Fruit fly (Drosophila melanogaster) whole organism, embryonic: ENCODE measurements around the gene CG14207.

Experiments
- Bteb2 ChIP-seq: fragments of 200-800 bp; sonication (Bioruptor generic); optimal IDR thresholded peaks from 2 replicates; lab custom pipeline; 2016; ENCODE audit warnings: missing biosample characterization, missing genetic modification characterization
- CG10209 ChIP-seq: fragments of 200-800 bp; sonication (Bioruptor generic); optimal IDR thresholded peaks from 3 replicates; lab custom pipeline; 2017; ENCODE audit warnings: missing biosample characterization, mild to moderate bottlenecking, missing genetic modification characterization, missing genetic modification reagents
- CG10321 ChIP-seq: fragments of 200-800 bp; sonication (Bioruptor generic); IDR thresholded peaks from 2 replicates; pipeline ENCODE4 v1.3.6; 2022; ENCODE audit warnings: missing biosample characterization, missing genetic modification characterization
- CG12155 ChIP-seq: fragments of 200-800 bp; sonication (Bioruptor generic); optimal IDR thresholded peaks from 3 replicates; lab custom pipeline; 2016; ENCODE audit warnings: missing biosample characterization, missing genetic modification characterization
- CG12659 ChIP-seq: fragments of 200-800 bp; sonication (Bioruptor generic); optimal IDR thresholded peaks from 3 replicates; lab custom pipeline; 2017; ENCODE audit warnings: mild to moderate bottlenecking, missing biosample characterization, missing genetic modification reagents, missing genetic modification characterization
- CG12744 ChIP-seq: fragments of 200-800 bp; sonication (Bioruptor generic); optimal IDR thresholded peaks from 2 replicates; lab custom pipeline; 2016; ENCODE audit warnings: missing biosample characterization, missing genetic modification characterization
- CG13296 ChIP-seq: fragments of 200-800 bp; sonication (Bioruptor generic); optimal IDR thresholded peaks from 3 replicates; lab custom pipeline; 2018; ENCODE audit warnings: missing biosample characterization, mild to moderate bottlenecking, missing genetic modification characterization
- CG15696 ChIP-seq: fragments of 200-800 bp; sonication (Bioruptor generic); optimal IDR thresholded peaks from 2 replicates; lab custom pipeline; 2019; ENCODE audit warnings: missing biosample characterization, mild to moderate bottlenecking, missing genetic modification characterization, moderate library complexity
- CG17829 ChIP-seq: fragments of 200-800 bp; optimal IDR thresholded peaks from 2 replicates; lab custom pipeline; 2019; ENCODE audit warnings: missing biosample characterization, mild to moderate bottlenecking, missing genetic modification characterization, moderate library complexity
- CG2129 ChIP-seq: fragments of 200-800 bp; sonication (Bioruptor generic); IDR thresholded peaks from 2 replicates; pipeline ENCODE4 v1.3.6; 2022; ENCODE audit warnings: missing biosample characterization, missing genetic modification characterization; ENCODE audit not compliant: partially characterized antibody
- CG33557 ChIP-seq: fragments of 200-800 bp; sonication (Bioruptor generic); optimal IDR thresholded peaks from 2 replicates; lab custom pipeline; 2019; ENCODE audit warnings: missing biosample characterization, mild to moderate bottlenecking, missing genetic modification characterization, moderate library complexity
- CG34422 ChIP-seq: fragments of 200-800 bp; sonication (Bioruptor generic); IDR thresholded peaks from 3 replicates; pipeline ENCODE4 v1.3.6; 2022; ENCODE audit warnings: missing biosample characterization, missing genetic modification characterization
- CG3838 ChIP-seq: fragments of 200-800 bp; sonication (Bioruptor generic); optimal IDR thresholded peaks from 3 replicates; lab custom pipeline; 2016; ENCODE audit warnings: missing biosample characterization, missing genetic modification characterization
- CG42726 ChIP-seq: fragments of 200-800 bp; sonication (Bioruptor generic); IDR thresholded peaks from 2 replicates; pipeline ENCODE4 v1.3.6; 2022; ENCODE audit warnings: missing biosample characterization, missing genetic modification characterization; ENCODE audit not compliant: partially characterized antibody
- CG4730 ChIP-seq: fragments of 200-800 bp; sonication (Bioruptor generic); IDR thresholded peaks from 2 replicates; pipeline ENCODE4 v1.3.6; 2022; ENCODE audit warnings: missing biosample characterization, missing genetic modification characterization
- CG8388 ChIP-seq: fragments of 200-800 bp; sonication (Bioruptor generic); optimal IDR thresholded peaks from 2 replicates; lab custom pipeline; 2019; ENCODE audit warnings: missing biosample characterization, mild to moderate bottlenecking, missing genetic modification characterization, moderate library complexity
- CG8924 ChIP-seq: fragments of 200-800 bp; optimal IDR thresholded peaks from 3 replicates; lab custom pipeline; 2019; ENCODE audit warnings: missing biosample characterization, mild to moderate bottlenecking, missing genetic modification characterization, moderate library complexity
- CG9727 ChIP-seq: fragments of 200-800 bp; sonication (Bioruptor generic); optimal IDR thresholded peaks from 3 replicates; lab custom pipeline; 2017; ENCODE audit warnings: missing biosample characterization, mild to moderate bottlenecking, missing genetic modification characterization
- Camta ChIP-seq: fragments of 200-800 bp; sonication (Bioruptor generic); optimal IDR thresholded peaks from 2 replicates; lab custom pipeline; 2016; ENCODE audit warnings: missing biosample characterization, missing genetic modification characterization
- Doc3 ChIP-seq: fragments of 200-800 bp; sonication (Bioruptor generic); IDR thresholded peaks from 3 replicates; pipeline ENCODE4 v1.3.6; 2022; ENCODE audit warnings: missing biosample characterization, missing genetic modification characterization; ENCODE audit not compliant: partially characterized antibody
- ERR ChIP-seq: fragments of 200-800 bp; sonication (Bioruptor generic); optimal IDR thresholded peaks from 2 replicates; lab custom pipeline; 2016; ENCODE audit warnings: missing biosample characterization, missing genetic modification characterization
- Elba2 ChIP-seq: fragments of 200-800 bp; sonication (Bioruptor generic); optimal IDR thresholded peaks from 3 replicates; lab custom pipeline; 2016; ENCODE audit warnings: missing biosample characterization, missing genetic modification characterization
- Fer3 ChIP-seq: fragments of 200-800 bp; sonication (Bioruptor generic); optimal IDR thresholded peaks from 2 replicates; lab custom pipeline; 2018; ENCODE audit warnings: missing biosample characterization, mild to moderate bottlenecking, missing genetic modification characterization, moderate library complexity
- H15 ChIP-seq: fragments of 200-800 bp; sonication (Bioruptor generic); IDR thresholded peaks from 3 replicates; pipeline ENCODE4 v1.3.6; 2022; ENCODE audit warnings: missing biosample characterization, missing genetic modification characterization
- HLHmδ ChIP-seq: fragments of 200-800 bp; sonication (Bioruptor generic); optimal IDR thresholded peaks from 2 replicates; lab custom pipeline; 2018; ENCODE audit warnings: missing biosample characterization, mild to moderate bottlenecking, missing genetic modification characterization, moderate library complexity
- Hmr ChIP-seq: fragments of 200-800 bp; sonication (Bioruptor generic); optimal IDR thresholded peaks from 3 replicates; lab custom pipeline; 2017; ENCODE audit warnings: mild to moderate bottlenecking, missing biosample characterization, missing genetic modification reagents, missing genetic modification characterization
- Lhr ChIP-seq: fragments of 200-800 bp; sonication (Bioruptor generic); optimal IDR thresholded peaks from 3 replicates; lab custom pipeline; 2017; ENCODE audit warnings: mild to moderate bottlenecking, missing biosample characterization, missing genetic modification reagents, missing genetic modification characterization
- Mes4 ChIP-seq: fragments of 200-800 bp; sonication (Bioruptor generic); optimal IDR thresholded peaks from 2 replicates; lab custom pipeline; 2016; ENCODE audit warnings: missing biosample characterization, missing genetic modification characterization
- NC2α ChIP-seq: fragments of 200-800 bp; sonication (Bioruptor generic); optimal IDR thresholded peaks from 2 replicates; lab custom pipeline; 2016; ENCODE audit warnings: missing biosample characterization, missing genetic modification characterization
- NC2β ChIP-seq: fragments of 200-800 bp; sonication (Bioruptor generic); optimal IDR thresholded peaks from 2 replicates; lab custom pipeline; 2016; ENCODE audit warnings: missing biosample characterization, missing genetic modification characterization
- Poxn ChIP-seq: fragments of 200-800 bp; sonication (Bioruptor generic); IDR thresholded peaks from 2 replicates; pipeline ENCODE4 v1.3.6; 2022; ENCODE audit warnings: missing biosample characterization, missing genetic modification characterization
- Ptx1 ChIP-seq: fragments of 200-800 bp; sonication (Bioruptor generic); IDR thresholded peaks from 2 replicates; pipeline ENCODE4 v1.3.6; 2022; ENCODE audit warnings: missing biosample characterization, missing genetic modification characterization
- Rfx ChIP-seq: fragments of 200-800 bp; sonication (Bioruptor generic); IDR thresholded peaks from 2 replicates; pipeline ENCODE4 v1.3.6; 2022; ENCODE audit warnings: missing biosample characterization, missing genetic modification characterization
- Side ChIP-seq: fragments of 200-800 bp; sonication (Bioruptor generic); optimal IDR thresholded peaks from 2 replicates; lab custom pipeline; 2016; ENCODE audit warnings: missing biosample characterization, missing genetic modification characterization
- al ChIP-seq: fragments of 200-800 bp; sonication (Bioruptor generic); IDR thresholded peaks from 2 replicates; pipeline ENCODE4 v1.3.6; 2022; ENCODE audit warnings: missing biosample characterization, missing genetic modification characterization
- az2 ChIP-seq: fragments of 200-800 bp; sonication (Bioruptor generic); optimal IDR thresholded peaks from 3 replicates; lab custom pipeline; 2016; ENCODE audit warnings: missing biosample characterization, missing genetic modification characterization
- bab2 ChIP-seq: fragments of 200-800 bp; sonication (Bioruptor generic); optimal IDR thresholded peaks from 2 replicates; lab custom pipeline; 2016; ENCODE audit warnings: missing biosample characterization, missing genetic modification characterization
- cg ChIP-seq: fragments of 200-800 bp; sonication (Bioruptor generic); optimal IDR thresholded peaks from 3 replicates; lab custom pipeline; 2019; ENCODE audit warnings: missing biosample characterization, mild to moderate bottlenecking, missing genetic modification characterization, moderate library complexity
- danr ChIP-seq: fragments of 200-800 bp; sonication (Bioruptor generic); IDR thresholded peaks from 2 replicates; pipeline ENCODE4 v1.3.6; 2022; ENCODE audit warnings: missing biosample characterization, missing genetic modification characterization
- fd64A ChIP-seq: fragments of 200-800 bp; sonication (Bioruptor generic); optimal IDR thresholded peaks from 3 replicates; lab custom pipeline; 2018; ENCODE audit warnings: missing biosample characterization, mild to moderate bottlenecking, missing genetic modification characterization
- fru ChIP-seq: fragments of >200 bp; optimal IDR thresholded peaks from 2 replicates; lab custom pipeline; 2017
- grn ChIP-seq: fragments of 200-800 bp; sonication (Bioruptor generic); optimal IDR thresholded peaks from 3 replicates; lab custom pipeline; 2017; ENCODE audit warnings: missing biosample characterization, missing genetic modification characterization
- h ChIP-seq: fragments of >200 bp; optimal IDR thresholded peaks from 2 replicates; lab custom pipeline; 2017
- ham ChIP-seq: fragments of 200-800 bp; sonication (Bioruptor generic); IDR thresholded peaks from 2 replicates; pipeline ENCODE4 v1.3.6; 2022; ENCODE audit warnings: missing biosample characterization, missing genetic modification characterization
- knrl ChIP-seq: fragments of 200-800 bp; sonication (Bioruptor generic); IDR thresholded peaks from 3 replicates; pipeline ENCODE4 v1.3.6; 2022; ENCODE audit warnings: missing biosample characterization, missing genetic modification characterization; ENCODE audit not compliant: partially characterized antibody
- lbe ChIP-seq: fragments of 200-800 bp; sonication (Bioruptor generic); optimal IDR thresholded peaks from 2 replicates; lab custom pipeline; 2016; ENCODE audit warnings: missing biosample characterization, mild to moderate bottlenecking, missing genetic modification characterization
- peb ChIP-seq: fragments of 200-800 bp; sonication (Bioruptor generic); IDR thresholded peaks from 2 replicates; pipeline ENCODE4 v1.3.6; 2022; ENCODE audit warnings: missing biosample characterization, missing genetic modification characterization
- psq ChIP-seq: fragments of 200-800 bp; sonication (Bioruptor generic); optimal IDR thresholded peaks from 2 replicates; lab custom pipeline; 2017; ENCODE audit warnings: missing biosample characterization, missing genetic modification characterization
- sqz ChIP-seq: fragments of 200-800 bp; sonication (Bioruptor generic); optimal IDR thresholded peaks from 3 replicates; lab custom pipeline; 2018; ENCODE audit warnings: missing biosample characterization, mild to moderate bottlenecking, missing genetic modification characterization
- vfl ChIP-seq: fragments of 200-800 bp; sonication (Bioruptor generic); optimal IDR thresholded peaks from 2 replicates; lab custom pipeline; 2016; ENCODE audit warnings: missing biosample characterization, missing genetic modification characterization
- vnd ChIP-seq: fragments of 200-800 bp; sonication (Bioruptor generic); IDR thresholded peaks from 3 replicates; pipeline ENCODE4 v1.3.6; 2022; ENCODE audit warnings: missing biosample characterization, missing genetic modification characterization; ENCODE audit not compliant: partially characterized antibody

CG14207 gene

DNA sequence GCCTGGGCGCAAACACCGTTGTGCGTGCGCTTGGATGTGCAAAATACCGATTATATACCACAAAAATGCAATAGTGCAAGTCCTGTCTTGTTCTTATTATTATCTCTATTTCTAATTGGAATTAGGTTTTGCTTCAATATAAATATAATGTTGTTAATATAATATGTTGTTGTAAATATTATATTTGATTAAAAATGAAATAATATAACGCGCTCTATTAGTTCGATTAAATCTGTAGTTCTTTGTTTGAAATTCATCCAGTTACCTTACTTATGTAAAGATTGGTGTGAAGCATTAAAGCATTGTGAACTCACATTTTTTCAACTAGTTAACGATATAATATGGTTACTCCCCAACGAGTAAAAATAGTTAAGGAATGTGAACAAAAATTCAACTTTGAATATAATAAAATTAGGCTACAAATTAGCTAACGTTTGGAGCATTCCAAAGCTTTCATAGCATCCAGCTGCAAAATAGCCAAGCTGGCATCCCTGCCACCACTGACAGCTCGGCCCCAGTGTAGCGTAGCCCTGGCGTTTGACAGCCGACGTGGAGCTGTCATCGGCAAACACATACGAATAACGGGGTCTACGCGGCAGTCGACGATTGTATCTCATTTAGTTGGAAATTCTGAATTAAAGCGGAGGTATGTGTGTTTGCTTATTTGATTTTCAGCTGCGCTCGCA is 38.0 kb downstream of the CG14207 start, which contains the start of the genes CG12237 and Sec61gamma (continued):
- no peak for TF ChIP-seq danr (GFP tag; lab: Robert Waterston, UW)
- peak; percentile 72 for TF ChIP-seq Rfx (GFP tag; lab: Robert Waterston, UW)
- no peak for TF ChIP-seq Ptx1
- TF ChIP-seq NC2β (GFP tag; lab: Kevin White, UChicago): peak; percentile 53
- no peak for TF ChIP-seq Camta (GFP tag; lab: Kevin White, UChicago)
- no peak for TF ChIP-seq knrl (GFP tag; lab: Robert Waterston, UW)
- no peak for TF ChIP-seq sqz (GFP tag; lab: Kevin White, UChicago)
- no peak for TF ChIP-seq fd64A (GFP tag; lab: Kevin White, UChicago)
- TF ChIP-seq lbe (GFP tag; lab: Kevin White, UChicago): no peak
- no peak for TF ChIP-seq CG3838 (GFP tag; lab: Kevin White, UChicago)
- TF ChIP-seq CG12155 (GFP tag; lab: Kevin White, UChicago): no peak
- no peak for TF ChIP-seq CG12744 (GFP tag; lab: Kevin White, UChicago)
- TF ChIP-seq NC2α: no peak
- TF ChIP-seq Bteb2 (GFP tag; lab: Kevin White, UChicago): peak; percentile 13
- TF ChIP-seq psq: no peak
- no peak for TF ChIP-seq Hmr (GFP tag; lab: Kevin White, UChicago)
- no peak for TF ChIP-seq peb (GFP tag; lab: Robert Waterston, UW)
- no peak for TF ChIP-seq ham (GFP tag; lab: Robert Waterston, UW)
- TF ChIP-seq ERR (GFP tag; lab: Kevin White, UChicago): peak; percentile 25
- TF ChIP-seq CG8388: no peak
- TF ChIP-seq fru (lab: Kevin White, UChicago): no peak
- no peak for TF ChIP-seq az2 (GFP tag; lab: Kevin White, UChicago)
- TF ChIP-seq Mes4: peak; percentile 26
- no peak for TF ChIP-seq CG33557
- peak; percentile 25 for TF ChIP-seq CG9727
- TF ChIP-seq HLHmδ (GFP tag; lab: Kevin White, UChicago): peak; percentile 85
- no peak for TF ChIP-seq al (GFP tag; lab: Robert Waterston, UW)
- TF ChIP-seq vnd: no peak
- peak; percentile 77 for TF ChIP-seq CG12659 (GFP tag; lab: Kevin White, UChicago)
- TF ChIP-seq vfl (GFP tag; lab: Kevin White, UChicago): no peak
- no peak for TF ChIP-seq CG8924 (tag; lab: Kevin White, UChicago)
- no peak for TF ChIP-seq CG10209
- TF ChIP-seq CG13296 (GFP tag; lab: Kevin White, UChicago): peak; percentile 35
- no peak for TF ChIP-seq grn (GFP tag; lab: Kevin White, UChicago)
- TF ChIP-seq CG42726 (GFP tag; lab: Robert Waterston, UW): peak; percentile 33; the same call in 1 of the 2 replicates
- TF ChIP-seq Lhr (GFP tag; lab: Kevin White, UChicago): no peak
- peak; percentile 49 for TF ChIP-seq CG17829 (tag; lab: Kevin White, UChicago)
- TF ChIP-seq cg (GFP tag; lab: Kevin White, UChicago): peak; percentile 36
- no peak for TF ChIP-seq Elba2
- TF ChIP-seq CG15696 (tag; lab: Kevin White, UChicago): no peak
- no peak for TF ChIP-seq h (lab: Kevin White, UChicago)
- TF ChIP-seq Poxn (GFP tag; lab: Robert Waterston, UW): no peak
- no peak for TF ChIP-seq H15
- TF ChIP-seq CG4730 (GFP tag; lab: Robert Waterston, UW): no peak
- TF ChIP-seq Side: peak; percentile 0
- TF ChIP-seq Doc3 (GFP tag; lab: Robert Waterston, UW): no peak
- no peak for TF ChIP-seq CG2129 (GFP tag; lab: Robert Waterston, UW)
- no peak for TF ChIP-seq bab2 (GFP tag; lab: Kevin White, UChicago)
- peak; percentile 72; the same call in 1 of the 3 replicates for TF ChIP-seq CG34422 (GFP tag; lab: Robert Waterston, UW)
- peak; percentile 1 for TF ChIP-seq Fer3 (tag; lab: Kevin White, UChicago)
- no peak for TF ChIP-seq CG10321 (GFP tag; lab: Robert Waterston, UW)
